Worm (Caenorhabditis elegans) whole organism, mixed stage, embryonic: ENCODE data around the gene F26A1.19.

Source experiments
- bed-3 ChIP-seq: fragments of 200-800 bp; sonication (Bioruptor generic); optimal IDR thresholded peaks from 3 replicates; lab custom pipeline; 2018; ENCODE audit warnings: mild to moderate bottlenecking, missing genetic modification characterization, moderate library complexity, missing compliant biosample characterization
- blmp-1 ChIP-seq: fragments of 150-350 bp; optimal IDR thresholded peaks from 2 replicates; lab custom pipeline; 2014; ENCODE audit warnings: missing biosample characterization, missing genetic modification characterization
- ceh-39 ChIP-seq: fragments of 150-350 bp; optimal IDR thresholded peaks from 2 replicates; lab custom pipeline; 2014; ENCODE audit warnings: missing biosample characterization, missing genetic modification characterization
- ceh-43 ChIP-seq: fragments of 200-800 bp; sonication (Bioruptor generic); optimal IDR thresholded peaks from 2 replicates; lab custom pipeline; 2018; ENCODE audit warnings: mild to moderate bottlenecking, missing genetic modification characterization, moderate library complexity, missing compliant biosample characterization
- ceh-83 ChIP-seq: fragments of 200-800 bp; sonication (Bioruptor generic); optimal IDR thresholded peaks from 2 replicates; lab custom pipeline; 2018; ENCODE audit warnings: mild to moderate bottlenecking, missing genetic modification characterization, missing compliant biosample characterization
- cnd-1 ChIP-seq: fragments of 200-800 bp; sonication (Bioruptor generic); optimal IDR thresholded peaks from 2 replicates; lab custom pipeline; 2018; ENCODE audit warnings: mild to moderate bottlenecking, missing genetic modification characterization, missing compliant biosample characterization
- drap-1 ChIP-seq: fragments of 200-800 bp; sonication (Bioruptor generic); optimal IDR thresholded peaks from 3 replicates; lab custom pipeline; 2018; ENCODE audit warnings: mild to moderate bottlenecking, missing genetic modification characterization, missing compliant biosample characterization
- elt-1 ChIP-seq: sonication (generic microtip); optimal IDR thresholded peaks from 2 replicates; lab custom pipeline; 2017; ENCODE audit warnings: missing genetic modification characterization, mild to moderate bottlenecking, missing compliant biosample characterization, antibody characterized with exemption, moderate library complexity, borderline replicate concordance; ENCODE audit not compliant: insufficient read depth
- flh-1 ChIP-seq: fragments of 200-800 bp; sonication (Bioruptor generic); optimal IDR thresholded peaks from 2 replicates; lab custom pipeline; 2018; ENCODE audit warnings: mild to moderate bottlenecking, missing genetic modification characterization, moderate library complexity, missing compliant biosample characterization
- ham-2 ChIP-seq: fragments of 200-800 bp; sonication (Bioruptor generic); optimal IDR thresholded peaks from 2 replicates; lab custom pipeline; 2018; ENCODE audit warnings: mild to moderate bottlenecking, missing genetic modification characterization, missing compliant biosample characterization
- hlh-1 ChIP-seq: fragments of 150-350 bp; optimal IDR thresholded peaks from 2 replicates; lab custom pipeline; 2014; ENCODE audit warnings: missing biosample characterization, missing genetic modification reagents, missing genetic modification characterization
- lin-13 ChIP-seq: fragments of 150-350 bp; optimal IDR thresholded peaks from 2 replicates; lab custom pipeline; 2014; ENCODE audit warnings: missing biosample characterization, missing genetic modification characterization
- lin-32 ChIP-seq: fragments of 200-800 bp; sonication (Bioruptor generic); optimal IDR thresholded peaks from 2 replicates; lab custom pipeline; 2018; ENCODE audit warnings: mild to moderate bottlenecking, missing genetic modification characterization, missing compliant biosample characterization
- lsy-2 ChIP-seq: fragments of 150-350 bp; optimal IDR thresholded peaks from 2 replicates; lab custom pipeline; 2014; ENCODE audit warnings: missing biosample characterization, missing genetic modification characterization
- mep-1 ChIP-seq: fragments of 150-350 bp; optimal IDR thresholded peaks from 2 replicates; lab custom pipeline; 2017; ENCODE audit warnings: missing biosample characterization, missing genetic modification reagents, missing genetic modification characterization, inconsistent platforms
- mls-2 ChIP-seq: sonication (generic microtip); optimal IDR thresholded peaks from 2 replicates; lab custom pipeline; 2016; ENCODE audit warnings: mild to moderate bottlenecking, missing genetic modification characterization, moderate library complexity, missing compliant biosample characterization
- nhr-12 ChIP-seq: fragments of 150-350 bp; optimal IDR thresholded peaks from 2 replicates; lab custom pipeline; 2014; ENCODE audit warnings: missing biosample characterization, missing genetic modification characterization
- nhr-2 ChIP-seq: fragments of 150-350 bp; optimal IDR thresholded peaks from 2 replicates; lab custom pipeline; 2014; ENCODE audit warnings: missing biosample characterization, missing genetic modification characterization
- nhr-237 ChIP-seq: fragments of 150-350 bp; optimal IDR thresholded peaks from 2 replicates; lab custom pipeline; 2014; ENCODE audit warnings: missing biosample characterization, missing genetic modification characterization
- nhr-28 ChIP-seq: fragments of 150-350 bp; optimal IDR thresholded peaks from 2 replicates; lab custom pipeline; 2014; ENCODE audit warnings: missing biosample characterization, missing genetic modification characterization
- nhr-76 ChIP-seq: sonication (generic microtip); optimal IDR thresholded peaks from 2 replicates; lab custom pipeline; 2017; ENCODE audit warnings: missing biosample characterization, missing genetic modification characterization
- snpc-4 ChIP-seq: fragments of 150-350 bp; optimal IDR thresholded peaks from 2 replicates; lab custom pipeline; 2014; ENCODE audit warnings: missing biosample characterization, missing genetic modification characterization
- unc-120 ChIP-seq: sonication (generic microtip); optimal IDR thresholded peaks from 2 replicates; lab custom pipeline; 2017; ENCODE audit warnings: missing genetic modification characterization, missing compliant biosample characterization; ENCODE audit not compliant: poor library complexity, severe bottlenecking
- unc-62 ChIP-seq: fragments of 150-350 bp; optimal IDR thresholded peaks from 2 replicates; lab custom pipeline; 2014; ENCODE audit warnings: missing biosample characterization, missing genetic modification reagents, missing genetic modification characterization
- zip-8 ChIP-seq: fragments of 150-350 bp; optimal IDR thresholded peaks from 2 replicates; lab custom pipeline; 2014; ENCODE audit warnings: missing biosample characterization, missing genetic modification characterization
- ztf-11 ChIP-seq: fragments of 150-350 bp; optimal IDR thresholded peaks from 2 replicates; lab custom pipeline; 2014; ENCODE audit warnings: missing biosample characterization, missing genetic modification characterization

Gene F26A1.19

ce11 chrIII:4852025-4852424, 14.5 kb downstream of the F26A1.19 start, which contains the start of gene ced-4:
Gene ced-4 (plus strand): TSS chrIII:4852325.
- TF ChIP-seq drap-1 (GFP tag; lab: Kevin White, UChicago) = no peak
- TF ChIP-seq nhr-76 (tag; lab: Kevin White, UChicago) = no peak
- TF ChIP-seq zip-8 (tag; lab: Kevin White, UChicago) = no peak
- no peak for TF ChIP-seq nhr-28 (tag; lab: Kevin White, UChicago)
- TF ChIP-seq nhr-237 = no peak
- TF ChIP-seq lin-32 (GFP tag; lab: Kevin White, UChicago) = no peak

ce11 chrIII:4854918-4855317, 17.4 kb downstream of the F26A1.19 start, which contains the start of gene C35D10.8:
Gene C35D10.8 (plus strand): TSS chrIII:4855218.
- TF ChIP-seq nhr-12 (tag; lab: Kevin White, UChicago) (no peak), mls-2 (tag; lab: Kevin White, UChicago) (no peak), bed-3 (no peak)

- TF ChIP-seq mep-1 (tag; lab: Kevin White, UChicago) = no peak
- no peak for TF ChIP-seq lin-13 (tag; lab: Kevin White, UChicago)
- TF ChIP-seq, all 35 proteins: peak for 0
Measured at ce11 chrIII:4856109-4856508, 18.6 kb downstream of the F26A1.19 start, which contains the start of gene C35D10.7. Gene C35D10.7 (plus strand): TSS chrIII:4856193.

ce11 chrIII:4856992-4857391, 19.5 kb downstream of the F26A1.19 start:
- TF ChIP-seq ztf-11 (tag; lab: Kevin White, UChicago) (no peak), nhr-28 (tag; lab: Kevin White, UChicago) (no peak), ceh-83 (GFP tag; lab: Kevin White, UChicago) (no peak), nhr-76 (tag; lab: Kevin White, UChicago) (no peak), ceh-39 (tag; lab: Kevin White, UChicago) (no peak), lsy-2 (tag; lab: Kevin White, UChicago) (no peak), lin-32 (GFP tag; lab: Kevin White, UChicago) (no peak), lin-13 (tag; lab: Kevin White, UChicago) (no peak), hlh-1 (tag; lab: Kevin White, UChicago) (no peak), nhr-2 (no peak), nhr-237 (no peak), mep-1 (tag; lab: Kevin White, UChicago) (no peak), unc-120 (tag; lab: Kevin White, UChicago) (no peak)
- TF ChIP-seq, all 35 proteins: peak for 0

- TF ChIP-seq bed-3 (no peak), unc-62 (GFP tag; lab: Kevin White, UChicago) (no peak), ham-2 (GFP tag; lab: Kevin White, UChicago) (no peak), nhr-237 (no peak), ceh-39 (tag; lab: Kevin White, UChicago) (no peak), blmp-1 (tag; lab: Kevin White, UChicago) (no peak), nhr-28 (tag; lab: Kevin White, UChicago) (no peak), lin-32 (GFP tag; lab: Kevin White, UChicago) (no peak), cnd-1 (no peak), zip-8 (tag; lab: Kevin White, UChicago) (no peak), flh-1 (GFP tag; lab: Kevin White, UChicago) (no peak), hlh-1 (tag; lab: Kevin White, UChicago) (no peak), unc-120 (tag; lab: Kevin White, UChicago) (no peak), ceh-43 (no peak), snpc-4 (tag; lab: Kevin White, UChicago) (no peak), lin-13 (tag; lab: Kevin White, UChicago) (no peak), elt-1 (tag; lab: Kevin White, UChicago) (no peak), ztf-11 (tag; lab: Kevin White, UChicago) (no peak), mep-1 (tag; lab: Kevin White, UChicago) (no peak)
Measured at ce11 chrIII:4859039-4859438, 21.5 kb downstream of the F26A1.19 start, which contains the start of gene C35D10.6. Gene C35D10.6 (plus strand): TSS chrIII:4859339.

ce11 chrIII:4861744-4862401, 24.3 kb downstream of the F26A1.19 start, which contains the start of the genes C35D10.10 and C35D10.5:
Gene C35D10.10 (minus strand): TSS chrIII:4861794.
Gene C35D10.5 (plus strand): TSS chrIII:4862351.
- no peak for TF ChIP-seq nhr-12 (tag; lab: Kevin White, UChicago)
- TF ChIP-seq lsy-2 (tag; lab: Kevin White, UChicago) = no peak
- no peak for TF ChIP-seq blmp-1 (tag; lab: Kevin White, UChicago)
